Worm (Caenorhabditis elegans) whole organism, early embryonic: ENCODE measurements around the gene eif-1.

Experiments
- B0310.2 ChIP-seq: sonication (generic microtip); optimal IDR thresholded peaks from 2 replicates; lab custom pipeline; 2016; ENCODE audit warnings: mild to moderate bottlenecking, missing genetic modification characterization, missing compliant biosample characterization
- F13C5.2 ChIP-seq: sonication (generic microtip); optimal IDR thresholded peaks from 2 replicates; lab custom pipeline; 2017; ENCODE audit warnings: mild to moderate bottlenecking, missing genetic modification characterization, inconsistent platforms, missing compliant biosample characterization
- aly-1 ChIP-seq: sonication (generic microtip); optimal IDR thresholded peaks from 2 replicates; lab custom pipeline; 2016; ENCODE audit warnings: missing genetic modification characterization, missing compliant biosample characterization
- ama-1 ChIP-seq: fragments of 150-350 bp; optimal IDR thresholded peaks from 2 replicates; lab custom pipeline; 2014
- ceh-36 ChIP-seq: sonication (generic microtip); optimal IDR thresholded peaks from 2 replicates; lab custom pipeline; 2016; ENCODE audit warnings: missing genetic modification characterization, inconsistent platforms, missing compliant biosample characterization
- ets-7 ChIP-seq: sonication (generic microtip); optimal IDR thresholded peaks from 2 replicates; lab custom pipeline; 2016; ENCODE audit warnings: missing genotype, missing genetic modification characterization, missing compliant biosample characterization
- flt-1 ChIP-seq: fragments of 200-800 bp; sonication (Bioruptor generic); IDR thresholded peaks from 2 replicates; pipeline ENCODE4 v1.3.6; 2022; ENCODE audit warnings: missing genetic modification characterization, missing compliant biosample characterization
- hmg-4 ChIP-seq: fragments of 200-800 bp; sonication (Bioruptor generic); optimal IDR thresholded peaks from 2 replicates; lab custom pipeline; 2018; ENCODE audit warnings: mild to moderate bottlenecking, missing genetic modification characterization, missing compliant biosample characterization
- pes-1 ChIP-seq: fragments of 200-800 bp; sonication (Bioruptor generic); IDR thresholded peaks from 2 replicates; pipeline ENCODE4 v1.3.6; 2022; ENCODE audit warnings: missing genetic modification reagents, missing genetic modification characterization, missing compliant biosample characterization
- sea-1 ChIP-seq: fragments of 200-800 bp; sonication (Bioruptor generic); conservative IDR thresholded peaks from 2 replicates; pipeline ENCODE4 v1.3.6; 2022; ENCODE audit warnings: missing genetic modification characterization, missing compliant biosample characterization
- tbx-11 ChIP-seq: fragments of 200-800 bp; sonication (Bioruptor generic); IDR thresholded peaks from 2 replicates; pipeline ENCODE4 v1.3.6; 2022; ENCODE audit warnings: missing genetic modification characterization, missing compliant biosample characterization
- tra-4 ChIP-seq: sonication (generic microtip); optimal IDR thresholded peaks from 2 replicates; lab custom pipeline; 2017; ENCODE audit warnings: missing genetic modification characterization, missing compliant biosample characterization

DNA sequence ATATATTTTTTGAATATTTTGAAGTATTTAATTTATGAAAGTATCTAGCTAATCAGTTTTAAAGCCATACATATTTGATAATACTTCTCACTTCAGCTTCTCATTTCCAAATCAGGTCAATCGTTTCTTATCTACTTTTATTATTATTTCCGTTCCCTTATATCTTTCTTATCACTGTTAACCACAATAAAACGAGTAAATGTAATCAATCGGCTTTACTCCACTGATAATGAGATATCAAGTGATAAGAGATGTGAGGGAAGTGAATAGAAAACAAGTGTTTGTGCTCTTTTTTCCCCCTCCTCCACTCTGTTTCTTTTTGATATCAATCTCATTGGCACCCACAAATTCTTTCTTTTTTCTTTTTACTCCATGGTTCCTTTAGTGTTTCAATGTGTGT is 26.8 kb downstream of the eif-1 start:
- TF ChIP-seq ets-7 (no peak), ama-1 (no peak), B0310.2 (tag; lab: Kevin White, UChicago) (no peak), tra-4 (tag; lab: Kevin White, UChicago) (no peak), ceh-36 (tag; lab: Kevin White, UChicago) (no peak), pes-1 (GFP tag; lab: Robert Waterston, UW) (no peak), hmg-4 (GFP tag; lab: Kevin White, UChicago) (no peak), sea-1 (GFP tag; lab: Robert Waterston, UW) (no peak), flt-1 (GFP tag; lab: Robert Waterston, UW) (no peak), F13C5.2 (no peak), aly-1 (tag; lab: Kevin White, UChicago) (no peak), tbx-11 (GFP tag; lab: Robert Waterston, UW) (no peak)
